Worm (Caenorhabditis elegans) whole organism, L4/young adult: ENCODE measurements around the gene flp-32.

Source experiments
- dao-5 ChIP-seq: sonication (generic microtip); optimal IDR thresholded peaks from 2 replicates; lab custom pipeline; 2016; ENCODE audit warnings: missing genotype, missing genetic modification characterization, moderate library complexity, missing compliant biosample characterization
- him-1 ChIP-seq: sonication (generic microtip); optimal IDR thresholded peaks from 2 replicates; lab custom pipeline; 2016; ENCODE audit warnings: missing genotype, missing genetic modification reagents, missing genetic modification characterization, missing compliant biosample characterization

ce11 chrX:15384090-15384624, 49.4 kb upstream of the flp-32 start:
- no peak for TF ChIP-seq him-1 (tag; lab: Kevin White, UChicago)
- TF ChIP-seq dao-5 (tag; lab: Kevin White, UChicago), result no peak
